Fruit fly (Drosophila melanogaster) whole organism, embryonic: Measurements from ENCODE around the gene Bhmt.

ENCODE experiments used
- Asciz ChIP-seq: fragments of 200-800 bp; sonication (Bioruptor generic); optimal IDR thresholded peaks from 2 replicates; lab custom pipeline; 2017; ENCODE audit warnings: missing biosample characterization, mild to moderate bottlenecking, missing genetic modification characterization, missing genetic modification reagents
- Bteb2 ChIP-seq: fragments of 200-800 bp; sonication (Bioruptor generic); optimal IDR thresholded peaks from 2 replicates; lab custom pipeline; 2016; ENCODE audit warnings: missing biosample characterization, missing genetic modification characterization
- CG11093 ChIP-seq: fragments of 200-800 bp; sonication (Bioruptor generic); IDR thresholded peaks from 3 replicates; pipeline ENCODE4 v1.3.6; 2022; ENCODE audit warnings: missing biosample characterization, missing genetic modification characterization
- CG18764 ChIP-seq: fragments of 200-800 bp; sonication (Bioruptor generic); optimal IDR thresholded peaks from 3 replicates; lab custom pipeline; 2016; ENCODE audit warnings: missing biosample characterization, missing genetic modification characterization
- CG2712 ChIP-seq: fragments of 200-800 bp; optimal IDR thresholded peaks from 3 replicates; lab custom pipeline; 2019; ENCODE audit warnings: missing biosample characterization, mild to moderate bottlenecking, missing genetic modification characterization, moderate library complexity
- Dp ChIP-seq: fragments of 200-800 bp; sonication (Bioruptor generic); optimal IDR thresholded peaks from 2 replicates; lab custom pipeline; 2018; ENCODE audit warnings: missing biosample characterization, mild to moderate bottlenecking, missing genetic modification characterization, moderate library complexity
- Stat92E ChIP-seq, 3 experiments: fragments of >200 bp in 2 of 3; fragments of 200-800 bp in 1 of 3; sonication (Bioruptor generic) in 1 of 3; optimal IDR thresholded peaks; 2 replicates each; lab custom pipeline; 2017 to 2019; ENCODE audit warnings: missing biosample characterization in 3 of 3, missing genetic modification characterization in 3 of 3, mild to moderate bottlenecking in 1 of 3, moderate library complexity in 1 of 3
- cas ChIP-seq: fragments of 200-800 bp; sonication (Bioruptor generic); IDR thresholded peaks from 2 replicates; pipeline ENCODE4 v1.3.6; 2022; ENCODE audit warnings: missing biosample characterization, missing genetic modification characterization
- kay ChIP-seq: fragments of 200-800 bp; sonication (Bioruptor generic); optimal IDR thresholded peaks from 2 replicates; lab custom pipeline; 2016; ENCODE audit warnings: missing biosample characterization, missing genetic modification characterization

DNA sequence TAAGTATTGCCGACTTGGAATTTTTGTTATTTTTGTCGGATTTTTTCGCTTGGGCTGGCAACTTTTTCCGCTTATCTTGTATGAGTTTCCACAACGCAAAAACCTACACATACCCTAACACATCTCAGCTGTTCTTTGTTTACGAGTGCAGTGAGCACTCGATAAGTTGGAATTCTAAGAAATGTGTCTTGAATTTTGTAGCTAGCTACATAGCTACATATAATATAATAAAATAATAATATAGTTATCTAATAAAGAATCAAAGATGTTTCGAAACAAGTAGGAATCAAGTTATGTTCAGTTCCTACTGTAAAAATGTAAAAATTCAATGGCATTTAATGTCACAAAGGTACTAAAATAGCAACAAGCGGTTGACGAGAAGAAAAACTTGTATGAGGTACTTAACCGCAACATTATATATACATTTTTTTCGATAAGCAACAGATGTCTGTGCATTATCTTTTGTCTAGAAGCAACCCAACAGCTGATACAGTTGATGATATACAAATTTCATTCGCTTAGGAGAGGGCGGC, at the start of gene Bhmt:
- TF ChIP-seq Bteb2 (no peak), Dp (GFP tag; lab: Kevin White, UChicago) (no peak), Asciz (peak; percentile 34), CG2712 (peak; percentile 79), kay (GFP tag; lab: Kevin White, UChicago) (no peak), CG18764 (GFP tag; lab: Kevin White, UChicago) (peak; percentile 14), CG11093 (GFP tag; lab: Robert Waterston, UW) (0 out of 3 replicates have a peak, but pooled peaks have one; percentile 36), cas (GFP tag; lab: Robert Waterston, UW) (no peak; the same call in 1 of the 2 replicates), Stat92E (GFP tag; optimal IDR thresholded peaks at IDR 0.05; lab: Kevin White, UChicago) (no peak)
